Fruit fly (Drosophila melanogaster): ENCODE results near the gene Meltrin.

Gene Meltrin

DNA sequence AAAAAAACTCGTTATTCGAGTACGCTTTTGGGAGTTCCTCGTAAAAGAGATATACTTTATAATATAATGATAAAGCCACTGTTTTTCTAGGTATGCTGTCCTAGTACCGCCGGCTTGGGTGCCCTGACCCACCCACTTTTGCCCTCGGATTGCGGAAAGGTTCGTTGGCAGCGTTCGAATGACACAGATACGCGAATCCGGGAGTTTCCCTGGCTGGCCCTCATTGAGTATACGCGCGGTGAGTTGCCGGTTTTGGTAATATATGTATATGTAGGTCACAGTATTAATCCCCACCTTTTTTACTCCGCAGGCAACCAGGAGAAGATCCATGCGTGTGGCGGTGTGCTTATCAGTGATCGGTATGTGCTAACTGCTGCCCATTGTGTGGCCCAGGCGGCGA is 38.9 kb downstream of the Meltrin start:
- TF ChIP-seq foxo (GFP tag; optimal IDR thresholded peaks at IDR 0.05) (no peak), Rel (GFP tag; optimal IDR thresholded peaks at IDR 0.05) (no peak), Rel (tag; optimal IDR thresholded peaks at IDR 0.05) (peak; percentile 95)

DNA sequence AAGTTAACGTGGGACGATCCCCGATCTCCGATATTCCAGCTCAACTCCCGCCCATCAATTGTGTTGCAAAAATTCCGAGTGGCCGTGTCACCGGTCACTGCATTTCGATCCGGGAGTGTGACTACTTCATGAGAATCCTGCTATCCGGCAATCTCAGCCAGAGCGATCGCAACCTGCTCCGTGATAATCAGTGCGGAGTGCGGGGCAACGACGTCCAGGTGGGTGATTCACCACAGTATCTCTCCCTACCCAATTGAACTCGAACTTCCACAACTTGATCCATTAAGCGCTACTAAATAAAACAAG is 39.5 kb downstream of the Meltrin start:
- TF ChIP-seq sage (GFP tag; optimal IDR thresholded peaks at IDR 0.05) (no peak), Rel (GFP tag; optimal IDR thresholded peaks at IDR 0.05) (no peak), Rel (tag; optimal IDR thresholded peaks at IDR 0.05) (peak; percentile 79), Myc (optimal IDR thresholded peaks at IDR 0.05) (no peak)

DNA sequence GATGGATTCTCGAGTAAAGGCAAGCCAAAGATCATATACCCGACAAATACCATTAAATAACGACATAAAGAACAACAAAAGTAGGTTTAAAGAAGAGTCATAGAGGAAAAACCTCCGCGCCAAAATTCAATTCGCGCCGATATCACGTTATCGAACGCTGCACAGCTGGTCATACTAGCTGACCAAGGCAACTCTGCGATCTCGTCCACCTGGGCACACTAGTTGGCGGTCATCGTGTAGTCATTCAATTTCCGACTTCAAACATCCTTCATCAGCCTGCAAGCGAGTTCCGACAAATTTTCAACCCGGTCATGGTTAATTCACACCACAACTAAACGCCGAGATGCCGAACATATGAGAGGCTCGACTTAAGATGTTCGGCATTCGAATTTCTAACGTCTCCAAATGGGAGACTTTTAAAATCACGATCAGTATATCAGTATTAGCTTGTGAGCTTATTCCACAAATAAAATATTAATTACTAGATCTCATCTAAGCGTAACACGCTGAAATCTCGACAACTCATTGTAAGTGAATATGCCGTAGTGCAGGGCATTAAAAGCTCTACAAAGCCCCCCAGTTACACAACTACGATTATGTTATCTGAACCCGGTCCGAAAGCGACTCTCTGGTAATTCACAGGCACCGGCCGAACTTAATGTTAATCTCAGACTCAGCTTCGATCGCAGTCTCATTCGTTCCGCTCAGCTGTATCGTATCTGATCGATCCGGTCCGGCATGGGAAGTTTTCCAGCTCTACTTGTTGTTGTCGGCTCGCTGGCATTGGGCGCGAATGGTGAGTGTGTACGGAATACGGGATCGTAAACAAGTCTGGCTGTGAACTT is 40.1 kb downstream of the Meltrin start, which contains the start of gene CG3505:
Gene CG3505 (plus strand): TSS at position 688 of the 845 bp plus-strand sequence.
- TF ChIP-seq dl (GFP tag; optimal IDR thresholded peaks at IDR 0.05; ENCODE audit: insufficient read depth in 1 of 2, partially characterized antibody in 2 of 2) (peak in 1 of 2 experiments; percentile 5), Jra (GFP tag; optimal IDR thresholded peaks at IDR 0.05) (no peak), Rel (GFP tag; optimal IDR thresholded peaks at IDR 0.05) (no peak), Rel (tag; optimal IDR thresholded peaks at IDR 0.05) (peak; percentile 83), sv (GFP tag; optimal IDR thresholded peaks at IDR 0.05) (peak; percentile 10), lola (GFP tag; optimal IDR thresholded peaks at IDR 0.05) (no peak), N (GFP tag; optimal IDR thresholded peaks at IDR 0.05) (no peak), Abd-B (GFP tag; optimal IDR thresholded peaks at IDR 0.05) (no peak), Dif (GFP tag; optimal IDR thresholded peaks at IDR 0.05; ENCODE audit: partially characterized antibody) (peak; percentile 46), brk (GFP tag; optimal IDR thresholded peaks at IDR 0.05) (no peak), jim (GFP tag; optimal IDR thresholded peaks at IDR 0.05) (no peak), Hr83 (GFP tag; optimal IDR thresholded peaks at IDR 0.05; ENCODE audit: poor library complexity, severe bottlenecking) (peak; percentile 1), br (GFP tag; optimal IDR thresholded peaks at IDR 0.05) (no peak), CrebA (GFP tag; optimal IDR thresholded peaks at IDR 0.05; ENCODE audit: borderline replicate concordance) (no peak), h (GFP tag; optimal IDR thresholded peaks at IDR 0.05) (peak; percentile 3), fru (GFP tag; optimal IDR thresholded peaks at IDR 0.05) (peak; percentile 47), usp (GFP tag; optimal IDR thresholded peaks at IDR 0.05) (no peak)

DNA sequence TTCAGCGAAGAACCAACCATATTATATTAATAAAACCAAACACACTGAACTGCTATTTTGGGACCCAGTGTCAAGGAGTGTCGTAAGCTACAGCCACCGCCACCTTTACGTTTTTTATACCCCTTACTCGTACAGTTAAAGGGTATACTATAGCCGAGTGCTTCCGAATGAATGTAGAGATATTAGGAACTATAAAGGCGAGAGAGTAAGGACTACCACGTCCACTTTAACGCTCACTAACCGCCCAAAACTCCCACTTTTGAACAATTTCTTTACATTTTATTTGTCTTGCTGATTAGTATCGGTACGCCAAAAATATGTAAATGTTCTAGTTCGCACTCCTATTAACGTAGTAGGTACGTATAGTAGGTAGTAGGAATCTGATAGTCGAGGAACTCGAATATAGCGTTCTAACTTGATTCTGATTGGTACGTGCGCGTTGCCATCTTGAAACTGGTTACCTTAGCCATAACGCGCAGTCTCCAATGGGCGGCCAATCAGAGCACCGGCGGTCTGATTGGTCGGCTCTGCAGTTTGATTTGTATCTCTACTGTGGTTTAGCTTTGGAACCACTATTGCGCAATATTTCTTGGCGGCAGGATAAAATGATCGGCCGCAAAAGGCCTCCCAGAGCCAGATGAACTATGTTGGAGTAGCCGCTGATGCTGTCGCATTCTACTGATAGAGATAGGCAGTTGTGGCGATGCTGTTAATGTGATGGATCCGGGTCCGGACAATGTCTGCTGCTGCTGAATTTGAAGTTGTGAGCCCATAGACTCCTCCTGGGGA is 41.0 kb downstream of the Meltrin start:
- peak; percentile 18 for TF ChIP-seq ey (GFP tag; optimal IDR thresholded peaks at IDR 0.05)
- peak; percentile 39 for TF ChIP-seq OdsH (GFP tag; optimal IDR thresholded peaks at IDR 0.05)
- TF ChIP-seq Abd-B (GFP tag; optimal IDR thresholded peaks at IDR 0.05) = no peak
- no peak for TF ChIP-seq rgr (GFP tag; optimal IDR thresholded peaks at IDR 0.05)
- TF ChIP-seq Vsx2 (GFP tag; optimal IDR thresholded peaks at IDR 0.05; ENCODE audit: partially characterized antibody) = no peak
- TF ChIP-seq h (GFP tag; optimal IDR thresholded peaks at IDR 0.05) = no peak
- TF ChIP-seq CG9705 (GFP tag; optimal IDR thresholded peaks at IDR 0.05) = no peak
- TF ChIP-seq Hnf4 (GFP tag; optimal IDR thresholded peaks at IDR 0.05) = peak; percentile 22
- no peak for TF ChIP-seq sv (GFP tag; optimal IDR thresholded peaks at IDR 0.05)

DNA sequence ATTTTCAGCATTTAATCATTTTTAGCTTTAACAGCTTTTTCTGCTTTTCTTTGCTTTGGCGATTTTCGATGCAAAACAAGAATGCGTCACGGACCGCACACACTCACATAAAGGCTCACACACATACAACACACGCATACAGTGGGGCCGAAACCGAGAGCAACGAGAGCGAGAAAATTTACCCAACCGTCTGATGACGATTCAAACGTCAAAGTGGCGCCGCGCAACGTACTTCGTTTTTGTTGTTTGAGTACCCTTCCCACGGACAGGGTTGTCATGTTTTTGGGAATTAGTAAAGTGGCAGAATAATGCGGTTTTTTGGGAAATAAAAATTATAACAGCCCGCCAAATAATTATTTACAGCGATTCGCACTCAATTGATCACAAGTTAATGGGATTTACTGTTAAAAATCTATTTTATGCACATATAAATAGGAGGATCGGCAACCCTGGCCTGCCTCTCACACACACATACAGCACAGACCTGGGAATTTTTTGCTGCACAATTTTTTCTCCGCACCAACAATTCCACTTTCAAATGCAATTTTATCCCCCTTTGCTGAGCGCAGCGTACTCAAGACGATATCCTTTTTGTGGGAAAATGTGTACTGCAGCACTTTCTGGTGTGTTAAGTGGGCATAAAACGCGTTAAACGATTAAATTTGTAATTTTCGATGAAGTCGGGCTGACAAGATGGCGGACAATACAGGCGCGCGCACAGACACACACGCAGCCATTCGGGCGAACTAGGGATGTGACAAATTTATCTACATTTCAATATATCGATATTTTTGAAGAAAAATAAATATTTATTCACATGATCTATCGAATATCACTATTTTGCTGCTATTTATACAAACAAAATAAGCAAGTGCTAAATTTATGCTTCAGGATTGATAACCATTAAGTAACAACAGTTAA is 41.9 kb downstream of the Meltrin start:
- TF ChIP-seq sage (GFP tag; optimal IDR thresholded peaks at IDR 0.05) = peak; percentile 85
- no peak for TF ChIP-seq N (GFP tag; optimal IDR thresholded peaks at IDR 0.05)
- TF ChIP-seq Mio (GFP tag; optimal IDR thresholded peaks at IDR 0.05) = peak; percentile 66
- TF ChIP-seq foxo (GFP tag; optimal IDR thresholded peaks at IDR 0.05) = peak; percentile 81 to 97
- TF ChIP-seq CG9705 (GFP tag; optimal IDR thresholded peaks at IDR 0.05) = peak; percentile 95
- no peak for TF ChIP-seq CrebA (GFP tag; optimal IDR thresholded peaks at IDR 0.05; ENCODE audit: borderline replicate concordance)
- no peak for TF ChIP-seq jim (GFP tag; optimal IDR thresholded peaks at IDR 0.05)
- peak; percentile 92 for TF ChIP-seq sv (GFP tag; optimal IDR thresholded peaks at IDR 0.05)
- peak; percentile 71 for TF ChIP-seq Hr83 (GFP tag; optimal IDR thresholded peaks at IDR 0.05; ENCODE audit: poor library complexity, severe bottlenecking)
- TF ChIP-seq Dif (GFP tag; optimal IDR thresholded peaks at IDR 0.05; ENCODE audit: partially characterized antibody) = peak; percentile 71
- peak; percentile 85 for TF ChIP-seq dmrt93B (GFP tag; optimal IDR thresholded peaks at IDR 0.05)
- TF ChIP-seq psq (GFP tag; optimal IDR thresholded peaks at IDR 0.05) = peak; percentile 94
- no peak for TF ChIP-seq Myc (optimal IDR thresholded peaks at IDR 0.05)
- TF ChIP-seq lola (GFP tag; optimal IDR thresholded peaks at IDR 0.05) = no peak
- TF ChIP-seq dl (GFP tag; optimal IDR thresholded peaks at IDR 0.05; ENCODE audit: insufficient read depth in 1 of 2, partially characterized antibody in 2 of 2) = peak in 1 of 2 experiments; percentile 34
- no peak for TF ChIP-seq tai (GFP tag; optimal IDR thresholded peaks at IDR 0.05)
- peak; percentile 95 for TF ChIP-seq fru (GFP tag; optimal IDR thresholded peaks at IDR 0.05)
- no peak for TF ChIP-seq pan (optimal IDR thresholded peaks at IDR 0.05)
- TF ChIP-seq brk (GFP tag; optimal IDR thresholded peaks at IDR 0.05) = peak; percentile 89
- TF ChIP-seq Sp1 (GFP tag; optimal IDR thresholded peaks at IDR 0.05) = peak; percentile 96
- TF ChIP-seq Jra (GFP tag; optimal IDR thresholded peaks at IDR 0.05) = peak; percentile 88
- peak; percentile 93 for TF ChIP-seq CG32264 (GFP tag; optimal IDR thresholded peaks at IDR 0.05)
- peak; percentile 96 for TF ChIP-seq OdsH (GFP tag; optimal IDR thresholded peaks at IDR 0.05)
- no peak for TF ChIP-seq usp (GFP tag; optimal IDR thresholded peaks at IDR 0.05)
- peak; percentile 57 for TF ChIP-seq GATAd (GFP tag; optimal IDR thresholded peaks at IDR 0.05)
- TF ChIP-seq rgr (GFP tag; optimal IDR thresholded peaks at IDR 0.05) = peak; percentile 96
